ENCODE assay signal across 5 fruit fly cellular contexts in the genomic region with DNA sequence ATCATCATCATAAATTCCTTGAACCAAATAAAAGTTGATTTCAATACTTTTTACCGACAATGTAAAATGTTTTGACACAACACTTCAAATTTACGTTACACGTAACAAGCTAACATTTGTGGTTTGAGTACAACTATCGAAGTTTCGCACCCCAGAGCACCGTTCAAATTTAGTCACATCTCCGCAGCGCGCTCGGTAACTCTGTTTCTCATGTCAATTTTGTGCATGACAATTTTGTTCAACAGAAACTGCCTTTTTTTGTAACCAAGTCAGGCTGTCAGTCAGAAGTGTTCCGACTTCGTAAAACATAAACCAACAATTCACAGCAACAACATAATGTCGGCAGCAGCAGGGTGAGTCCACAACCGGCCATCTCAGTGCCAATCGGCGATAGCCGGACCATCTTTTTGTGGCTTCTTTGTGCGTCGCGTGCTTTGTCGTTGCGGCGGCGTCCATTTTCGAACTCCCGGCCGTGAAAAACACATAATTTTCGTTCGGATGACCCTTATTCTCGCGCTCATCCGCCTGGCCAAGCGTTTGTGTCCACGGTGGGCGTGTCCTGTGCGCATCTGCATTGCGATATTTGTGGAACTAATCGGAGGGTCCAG.
TF ChIP-seq lines count a peak whose summit lies in the region.

Gene p23, plus strand, starts transcription at position 194 of the 608 bp plus-strand sequence.

- TF ChIP-seq CTCF in S2 (optimal IDR thresholded peaks at IDR 0.05; lab: Kevin White, UChicago) = peak; percentile 79 to 80
- peak; percentile 81 for TF ChIP-seq CTCF in whole organism, embryonic (GFP tag; optimal IDR thresholded peaks at IDR 0.05; lab: Kevin White, UChicago)

TF ChIP-seq in whole organism, adult, 20 proteins besides CTCF, POLR2A, EP300 and RAD21:
- peak; percentile 4 for TF ChIP-seq pad (GFP tag; optimal IDR thresholded peaks at IDR 0.05; lab: Kevin White, UChicago)
- peak; percentile 88 for TF ChIP-seq CG14711 (tag; optimal IDR thresholded peaks at IDR 0.05; lab: Kevin White, UChicago)
- peak; percentile 39 for TF ChIP-seq Mnt (GFP tag; optimal IDR thresholded peaks at IDR 0.05; lab: Kevin White, UChicago)
- TF ChIP-seq CG1620 (GFP tag; optimal IDR thresholded peaks at IDR 0.05; lab: Kevin White, UChicago) = peak; percentile 49
- TF ChIP-seq Clk (GFP tag; optimal IDR thresholded peaks at IDR 0.05; lab: Kevin White, UChicago) = no peak
- TF ChIP-seq ovo (GFP tag; optimal IDR thresholded peaks at IDR 0.05; lab: Kevin White, UChicago) = peak; percentile 18
- TF ChIP-seq kay (GFP tag; lab: Kevin White, UChicago; ENCODE audit: borderline replicate concordance) = no peak
- no peak for TF ChIP-seq toe (GFP tag; optimal IDR thresholded peaks at IDR 0.05; lab: Kevin White, UChicago)
- no peak for TF ChIP-seq CG7045 (GFP tag; optimal IDR thresholded peaks at IDR 0.05; lab: Kevin White, UChicago)
- no peak for TF ChIP-seq Hr96 (GFP tag; optimal IDR thresholded peaks at IDR 0.05; lab: Kevin White, UChicago)
- peak; percentile 12 for TF ChIP-seq CG7101 (tag; optimal IDR thresholded peaks at IDR 0.05; lab: Kevin White, UChicago)
- TF ChIP-seq CG11617 (GFP tag; optimal IDR thresholded peaks at IDR 0.05; lab: Kevin White, UChicago) = no peak
- no peak for TF ChIP-seq CG5204 (GFP tag; optimal IDR thresholded peaks at IDR 0.05; lab: Kevin White, UChicago)
- TF ChIP-seq cic (GFP tag; optimal IDR thresholded peaks at IDR 0.05; lab: Kevin White, UChicago) = no peak
- no peak for TF ChIP-seq CG33017 (tag; optimal IDR thresholded peaks at IDR 0.05; lab: Kevin White, UChicago)
- no peak for TF ChIP-seq Crg-1 (GFP tag; optimal IDR thresholded peaks at IDR 0.05; lab: Kevin White, UChicago)
- no peak for TF ChIP-seq CG12768 (GFP tag; optimal IDR thresholded peaks at IDR 0.05; lab: Kevin White, UChicago)
- TF ChIP-seq bab1 (GFP tag; optimal IDR thresholded peaks at IDR 0.05; lab: Kevin White, UChicago) = peak; percentile 61
- TF ChIP-seq tj (GFP tag; optimal IDR thresholded peaks at IDR 0.05; lab: Kevin White, UChicago) = no peak
- no peak for TF ChIP-seq cnc (optimal IDR thresholded peaks at IDR 0.05; lab: Kevin White, UChicago)

TF ChIP-seq in whole organism, embryonic, 481 proteins besides CTCF, POLR2A, EP300 and RAD21 (continues in another document):
- peak; percentile 33 for TF ChIP-seq disco-r (GFP tag; optimal IDR thresholded peaks at IDR 0.05; lab: Kevin White, UChicago)
- TF ChIP-seq CG4328 (GFP tag; optimal IDR thresholded peaks at IDR 0.05; lab: Kevin White, UChicago) = no peak
- no peak for TF ChIP-seq H2.0 (GFP tag; IDR thresholded peaks at IDR 0.05; lab: Robert Waterston, UW)
- TF ChIP-seq Ets97D (GFP tag; optimal IDR thresholded peaks at IDR 0.05; lab: Kevin White, UChicago) = peak; percentile 75
- no peak for TF ChIP-seq aop (GFP tag; IDR thresholded peaks at IDR 0.05; lab: Robert Waterston, UW)
- TF ChIP-seq CG9609 (GFP tag; optimal IDR thresholded peaks at IDR 0.05; lab: Kevin White, UChicago) = no peak
- peak; percentile 29; the same call in 1 of the 4 replicates for TF ChIP-seq Dll (GFP tag; IDR thresholded peaks at IDR 0.05; lab: Robert Waterston, UW; ENCODE audit: partially characterized antibody)
- no peak for TF ChIP-seq en (GFP tag; optimal IDR thresholded peaks at IDR 0.05; lab: Kevin White, UChicago)
- TF ChIP-seq dan (GFP tag; IDR thresholded peaks at IDR 0.05; lab: Robert Waterston, UW) = no peak
- no peak for TF ChIP-seq bsh (GFP tag; optimal IDR thresholded peaks at IDR 0.05; lab: Kevin White, UChicago)
- no peak for TF ChIP-seq CG5180 (GFP tag; optimal IDR thresholded peaks at IDR 0.05; lab: Kevin White, UChicago)
- TF ChIP-seq tx (GFP tag; optimal IDR thresholded peaks at IDR 0.05; lab: Kevin White, UChicago) = no peak
- no peak for TF ChIP-seq Antp (GFP tag; optimal IDR thresholded peaks at IDR 0.05; lab: Kevin White, UChicago)
- no peak for TF ChIP-seq lbe (GFP tag; optimal IDR thresholded peaks at IDR 0.05; lab: Kevin White, UChicago)
- no peak for TF ChIP-seq Ssrp (tag; optimal IDR thresholded peaks at IDR 0.05; lab: Kevin White, UChicago)
- no peak for TF ChIP-seq gcm (GFP tag; optimal IDR thresholded peaks at IDR 0.05; lab: Kevin White, UChicago)
- TF ChIP-seq CG15601 (tag; optimal IDR thresholded peaks at IDR 0.05; lab: Kevin White, UChicago) = peak; percentile 75
- peak; percentile 30 for TF ChIP-seq gcm2 (GFP tag; optimal IDR thresholded peaks at IDR 0.05; lab: Kevin White, UChicago)
- no peak for TF ChIP-seq NC2β (GFP tag; optimal IDR thresholded peaks at IDR 0.05; lab: Kevin White, UChicago)
- TF ChIP-seq CG3163 (GFP tag; optimal IDR thresholded peaks at IDR 0.05; lab: Kevin White, UChicago) = no peak
- TF ChIP-seq CG30431 (GFP tag; optimal IDR thresholded peaks at IDR 0.05; lab: Kevin White, UChicago) = no peak
- no peak for TF ChIP-seq cwo (GFP tag; optimal IDR thresholded peaks at IDR 0.05; lab: Kevin White, UChicago)
- TF ChIP-seq Lim3 (GFP tag; IDR thresholded peaks at IDR 0.05; lab: Robert Waterston, UW) = no peak

TF ChIP-seq in whole organism, prepupa, 60 proteins besides CTCF, POLR2A, EP300 and RAD21:
- TF ChIP-seq fkh (GFP tag; optimal IDR thresholded peaks at IDR 0.05; lab: Kevin White, UChicago) (peak; percentile 11), CG1621 (tag; optimal IDR thresholded peaks at IDR 0.05; lab: Kevin White, UChicago) (no peak), eg (GFP tag; IDR thresholded peaks at IDR 0.05; lab: Robert Waterston, UW) (0 out of 3 replicates have a peak, but pooled peaks have one; percentile 9), dsx (GFP tag; optimal IDR thresholded peaks at IDR 0.05; lab: Kevin White, UChicago; ENCODE audit: poor library complexity, severe bottlenecking) (peak; percentile 34), CG6792 (GFP tag; optimal IDR thresholded peaks at IDR 0.05; lab: Kevin White, UChicago) (no peak), CG9139 (GFP tag; optimal IDR thresholded peaks at IDR 0.05; lab: Kevin White, UChicago) (peak; percentile 9), CG10631 (GFP tag; optimal IDR thresholded peaks at IDR 0.05; lab: Kevin White, UChicago) (no peak), fd85E (GFP tag; optimal IDR thresholded peaks at IDR 0.05; lab: Kevin White, UChicago) (no peak), CG6276 (GFP tag; optimal IDR thresholded peaks at IDR 0.05; lab: Kevin White, UChicago) (no peak), ss (GFP tag; optimal IDR thresholded peaks at IDR 0.05; lab: Kevin White, UChicago) (peak in 1 of 2 experiments; percentile 43), CG4318 (GFP tag; optimal IDR thresholded peaks at IDR 0.05; lab: Kevin White, UChicago) (no peak), CG7368 (GFP tag; optimal IDR thresholded peaks at IDR 0.05; lab: Kevin White, UChicago) (no peak), Sox14 (GFP tag; optimal IDR thresholded peaks at IDR 0.05; lab: Kevin White, UChicago) (peak; percentile 66), topi (GFP tag; optimal IDR thresholded peaks at IDR 0.05; lab: Kevin White, UChicago) (no peak), achi (GFP tag; optimal IDR thresholded peaks at IDR 0.05; lab: Kevin White, UChicago) (peak; percentile 81)
TF ChIP-seq in whole organism, prepupa: peak in this region for 7.

TF ChIP-seq in whole organism, wandering third instar larva, 38 proteins besides CTCF, POLR2A, EP300 and RAD21:
- TF ChIP-seq CrebA (GFP tag; optimal IDR thresholded peaks at IDR 0.05; lab: Kevin White, UChicago; ENCODE audit: borderline replicate concordance) = no peak
- TF ChIP-seq Rel (GFP tag; optimal IDR thresholded peaks at IDR 0.05; lab: Kevin White, UChicago) = no peak
- TF ChIP-seq Rel (tag; optimal IDR thresholded peaks at IDR 0.05; lab: Kevin White, UChicago) = peak; percentile 51
- no peak for TF ChIP-seq Hr83 (GFP tag; optimal IDR thresholded peaks at IDR 0.05; lab: Kevin White, UChicago; ENCODE audit: poor library complexity, severe bottlenecking)
- TF ChIP-seq GATAd (GFP tag; optimal IDR thresholded peaks at IDR 0.05; lab: Kevin White, UChicago) = no peak
- no peak for TF ChIP-seq dl (GFP tag; optimal IDR thresholded peaks at IDR 0.05; lab: Kevin White, UChicago; ENCODE audit: insufficient read depth in 1 of 2, partially characterized antibody in 2 of 2)
- TF ChIP-seq sv (GFP tag; optimal IDR thresholded peaks at IDR 0.05; lab: Kevin White, UChicago) = peak; percentile 26
- TF ChIP-seq rgr (GFP tag; optimal IDR thresholded peaks at IDR 0.05; lab: Kevin White, UChicago) = peak; percentile 28
- TF ChIP-seq usp (GFP tag; optimal IDR thresholded peaks at IDR 0.05; lab: Kevin White, UChicago) = no peak
- peak; percentile 60 for TF ChIP-seq Dif (GFP tag; optimal IDR thresholded peaks at IDR 0.05; lab: Kevin White, UChicago; ENCODE audit: partially characterized antibody)
- no peak for TF ChIP-seq Mio (GFP tag; optimal IDR thresholded peaks at IDR 0.05; lab: Kevin White, UChicago)
- TF ChIP-seq N (GFP tag; optimal IDR thresholded peaks at IDR 0.05; lab: Kevin White, UChicago) = no peak
- TF ChIP-seq Dfd (GFP tag; optimal IDR thresholded peaks at IDR 0.05; lab: Kevin White, UChicago) = no peak
TF ChIP-seq in whole organism, wandering third instar larva: peak in this region for 4.
